Worm (Caenorhabditis elegans) whole organism, L1 larva: ENCODE data around the gene Y54G2A.57.

Source experiments
- C34B4.2 ChIP-seq: sonication (generic microtip); optimal IDR thresholded peaks from 2 replicates; lab custom pipeline; 2017; ENCODE audit warnings: mild to moderate bottlenecking, missing genetic modification characterization, missing compliant biosample characterization
- Y116A8C.19 ChIP-seq: sonication (generic microtip); optimal IDR thresholded peaks from 2 replicates; lab custom pipeline; 2016; ENCODE audit warnings: missing compliant biosample characterization, missing genetic modification characterization, borderline replicate concordance
- aha-1 ChIP-seq: fragments of 150-350 bp; optimal IDR thresholded peaks from 2 replicates; lab custom pipeline; 2014; ENCODE audit warnings: missing biosample characterization, missing genetic modification characterization
- alr-1 ChIP-seq: fragments of 200-800 bp; sonication (Bioruptor generic); optimal IDR thresholded peaks from 2 replicates; lab custom pipeline; 2018; ENCODE audit warnings: borderline replicate concordance, mild to moderate bottlenecking, missing genetic modification characterization, missing compliant biosample characterization
- ama-1 ChIP-seq: fragments of 150-350 bp; optimal IDR thresholded peaks from 2 replicates; lab custom pipeline; 2014
- blmp-1 ChIP-seq: fragments of 150-350 bp; optimal IDR thresholded peaks from 2 replicates; lab custom pipeline; 2014; ENCODE audit warnings: missing biosample characterization, missing genetic modification characterization
- ceh-88 ChIP-seq: fragments of 200-800 bp; sonication (Bioruptor generic); IDR thresholded peaks from 2 replicates; pipeline ENCODE4 v1.3.6; 2022; ENCODE audit warnings: missing genetic modification characterization, missing compliant biosample characterization
- dpl-1 ChIP-seq, 3 experiments: fragments of 150-350 bp in 2 of 3; sonication (generic microtip) in 1 of 3; optimal IDR thresholded peaks; 2 replicates each; lab custom pipeline; 2014 to 2017; ENCODE audit warnings: missing biosample characterization in 3 of 3, missing genetic modification characterization in 3 of 3, missing genetic modification reagents in 3 of 3
- dsc-1 ChIP-seq: sonication (generic microtip); optimal IDR thresholded peaks from 2 replicates; lab custom pipeline; 2016; ENCODE audit warnings: mild to moderate bottlenecking, missing genetic modification characterization, missing compliant biosample characterization
- efl-1 ChIP-seq, 4 experiments: fragments of 150-350 bp; optimal IDR thresholded peaks in 3 of 4; peaks in 1 of 4; 1 replicate in 1 of 4; 2 replicates in 3 of 4; lab custom pipeline; 2014; ENCODE audit warnings: missing biosample characterization in 2 of 4, missing genetic modification characterization in 2 of 4, missing genetic modification reagents in 2 of 4
- efl-3 ChIP-seq: fragments of 200-800 bp; sonication (Bioruptor generic); optimal IDR thresholded peaks from 2 replicates; lab custom pipeline; 2018; ENCODE audit warnings: mild to moderate bottlenecking, missing genetic modification characterization, missing compliant biosample characterization
- egl-13 ChIP-seq: sonication (generic microtip); optimal IDR thresholded peaks from 2 replicates; lab custom pipeline; 2016; ENCODE audit warnings: missing genotype, missing genetic modification reagents, missing genetic modification characterization, missing compliant biosample characterization
- ets-5 ChIP-seq: fragments of 200-800 bp; sonication (Bioruptor generic); IDR thresholded peaks from 2 replicates; pipeline ENCODE4 v1.3.6; 2022; ENCODE audit warnings: missing genetic modification characterization, missing compliant biosample characterization
- jun-1 ChIP-seq: fragments of 150-350 bp; optimal IDR thresholded peaks from 2 replicates; lab custom pipeline; 2014; ENCODE audit warnings: missing biosample characterization, missing genetic modification reagents, missing genetic modification characterization
- lin-14 ChIP-seq: fragments of 200-800 bp; sonication (Bioruptor generic); optimal IDR thresholded peaks from 2 replicates; lab custom pipeline; 2018; ENCODE audit warnings: mild to moderate bottlenecking, missing genetic modification characterization, moderate library complexity, missing compliant biosample characterization
- lin-15B ChIP-seq: fragments of 150-350 bp; sonication (generic microtip); optimal IDR thresholded peaks from 3 replicates; lab custom pipeline; 2014; ENCODE audit warnings: missing biosample characterization, missing genetic modification characterization
- lin-35 ChIP-seq, 2 experiments: fragments of 150-350 bp; optimal IDR thresholded peaks; 2 replicates each; lab custom pipeline; 2014; ENCODE audit warnings: missing biosample characterization in 2 of 2, missing genetic modification characterization in 2 of 2, missing genetic modification reagents in 2 of 2
- lsy-2 ChIP-seq, 2 experiments: fragments of 150-350 bp; optimal IDR thresholded peaks; 2 replicates each; lab custom pipeline; 2014; ENCODE audit warnings: missing biosample characterization in 2 of 2, missing genetic modification characterization in 2 of 2
- mep-1 ChIP-seq: fragments of 150-350 bp; optimal IDR thresholded peaks from 2 replicates; lab custom pipeline; 2014; ENCODE audit warnings: missing biosample characterization, missing genetic modification characterization
- nhr-11 ChIP-seq: fragments of 150-350 bp; optimal IDR thresholded peaks from 2 replicates; lab custom pipeline; 2014; ENCODE audit warnings: missing biosample characterization, missing genetic modification characterization
- nhr-12 ChIP-seq: sonication (generic microtip); optimal IDR thresholded peaks from 2 replicates; lab custom pipeline; 2017; ENCODE audit warnings: missing biosample characterization, missing genetic modification characterization
- nhr-77 ChIP-seq: fragments of 150-350 bp; optimal IDR thresholded peaks from 2 replicates; lab custom pipeline; 2014; ENCODE audit warnings: missing biosample characterization, missing genetic modification characterization
- nhr-84 ChIP-seq: sonication (generic microtip); optimal IDR thresholded peaks from 2 replicates; lab custom pipeline; 2017; ENCODE audit warnings: missing biosample characterization, missing genetic modification characterization
- pag-3 ChIP-seq: sonication (generic microtip); optimal IDR thresholded peaks from 2 replicates; lab custom pipeline; 2017; ENCODE audit warnings: missing genetic modification characterization, mild to moderate bottlenecking, missing compliant biosample characterization, antibody characterized with exemption, borderline replicate concordance; ENCODE audit not compliant: insufficient read depth
- pax-3 ChIP-seq: fragments of 200-800 bp; sonication (Bioruptor generic); optimal IDR thresholded peaks from 2 replicates; lab custom pipeline; 2018; ENCODE audit warnings: mild to moderate bottlenecking, missing genetic modification characterization, moderate library complexity, missing compliant biosample characterization
- skn-1 ChIP-seq: fragments of 150-350 bp; optimal IDR thresholded peaks from 2 replicates; lab custom pipeline; 2014; ENCODE audit warnings: missing biosample characterization, missing genetic modification characterization
- snu-23 ChIP-seq: sonication (generic microtip); optimal IDR thresholded peaks from 2 replicates; lab custom pipeline; 2016; ENCODE audit warnings: missing genetic modification characterization, missing compliant biosample characterization
- sox-4 ChIP-seq: sonication (generic microtip); optimal IDR thresholded peaks from 2 replicates; lab custom pipeline; 2016; ENCODE audit warnings: missing genetic modification characterization, missing compliant biosample characterization
- tbx-2 ChIP-seq: sonication (generic microtip); optimal IDR thresholded peaks from 2 replicates; lab custom pipeline; 2016; ENCODE audit warnings: missing genetic modification characterization, missing compliant biosample characterization
- unc-130 ChIP-seq: fragments of 150-350 bp; optimal IDR thresholded peaks from 2 replicates; lab custom pipeline; 2017; ENCODE audit warnings: missing biosample characterization, missing genetic modification characterization, inconsistent platforms
- unc-62 ChIP-seq: fragments of 150-350 bp; optimal IDR thresholded peaks from 2 replicates; lab custom pipeline; 2014; ENCODE audit warnings: missing biosample characterization, missing genetic modification reagents, missing genetic modification characterization
- unc-98 ChIP-seq: fragments of 200-800 bp; sonication (Bioruptor generic); IDR thresholded peaks from 2 replicates; pipeline ENCODE4 v1.3.6; 2022; ENCODE audit warnings: missing genetic modification characterization, missing compliant biosample characterization
- xbp-1 ChIP-seq: sonication (generic microtip); optimal IDR thresholded peaks from 2 replicates; lab custom pipeline; 2016; ENCODE audit warnings: missing genetic modification characterization, missing compliant biosample characterization
- zag-1 ChIP-seq: fragments of 150-350 bp; optimal IDR thresholded peaks from 2 replicates; lab custom pipeline; 2014; ENCODE audit warnings: missing biosample characterization, missing genetic modification characterization

Gene Y54G2A.57

DNA sequence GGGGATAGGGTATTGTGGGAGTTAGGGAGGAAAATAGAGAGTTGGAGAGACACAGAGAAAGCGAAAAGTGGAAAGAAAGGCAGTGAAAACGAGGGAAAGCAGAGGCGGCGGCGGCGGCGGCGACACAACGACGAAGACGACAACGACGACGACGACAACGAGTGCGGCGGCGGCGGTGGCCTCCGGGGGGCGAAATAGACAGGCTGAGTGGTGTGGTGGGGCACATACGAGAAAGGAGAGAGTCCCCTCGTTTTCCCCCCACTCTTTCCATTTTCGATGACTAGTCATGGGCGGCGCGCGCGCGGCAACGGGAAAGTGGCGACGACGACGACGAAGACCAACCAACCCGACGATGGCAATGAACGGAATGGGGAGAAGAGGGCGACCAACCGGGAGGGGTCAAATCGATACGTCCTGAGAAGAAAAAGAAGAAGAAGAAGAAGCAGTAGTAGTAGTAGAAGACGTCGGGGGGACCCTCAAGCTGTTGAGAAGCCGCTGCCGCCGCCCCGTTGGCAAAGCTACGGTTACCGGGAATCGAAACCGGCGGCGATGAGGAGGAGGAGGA, 28.9 kb downstream of the Y54G2A.57 start (continued):
- peak in 1 of 2 experiments; percentile 32 for TF ChIP-seq lsy-2 (tag; optimal IDR thresholded peaks at IDR 0.05; lab: Kevin White, UChicago)
- no peak for TF ChIP-seq alr-1 (tag; lab: Kevin White, UChicago)
- no peak for TF ChIP-seq sox-4
- peak; percentile 91 for TF ChIP-seq lin-14 (GFP tag; lab: Kevin White, UChicago)
- TF ChIP-seq pag-3 (tag; lab: Kevin White, UChicago) = no peak
- peak; percentile 15 for TF ChIP-seq efl-3 (GFP tag; lab: Kevin White, UChicago)

DNA sequence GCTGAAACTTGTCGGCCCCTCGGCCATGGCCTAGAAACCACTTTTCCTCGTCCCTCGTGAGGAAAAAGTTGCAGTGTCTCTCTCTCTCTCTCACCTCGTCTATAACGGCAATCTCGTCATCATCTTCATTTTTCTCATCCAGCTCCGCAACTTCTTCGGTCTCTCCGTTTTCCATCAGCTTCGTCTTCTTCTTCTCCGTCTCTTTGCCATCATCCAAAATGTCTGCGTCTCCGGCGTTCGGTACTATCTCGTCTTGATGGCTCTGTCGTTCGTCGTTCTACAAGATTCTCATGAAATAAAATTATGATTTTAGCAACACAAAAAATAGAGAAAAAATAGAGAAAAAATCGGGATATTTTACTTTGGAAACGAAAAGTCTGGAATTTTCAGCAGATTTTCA, 31.8 kb downstream of the Y54G2A.57 start:
- TF ChIP-seq jun-1 = no peak
- no peak for TF ChIP-seq nhr-11
- TF ChIP-seq ama-1 = no peak
- no peak for TF ChIP-seq Y116A8C.19 (tag; lab: Kevin White, UChicago)
- no peak for TF ChIP-seq ets-5 (GFP tag; lab: Robert Waterston, UW)
- no peak for TF ChIP-seq nhr-84 (tag; lab: Kevin White, UChicago)
- peak; percentile 54 for TF ChIP-seq lin-14 (GFP tag; lab: Kevin White, UChicago)
- no peak for TF ChIP-seq tbx-2 (tag; lab: Kevin White, UChicago)
- peak; percentile 11 for TF ChIP-seq mep-1 (tag; lab: Kevin White, UChicago)
- peak; percentile 5 to 24 for TF ChIP-seq efl-1 (optimal IDR thresholded peaks at IDR 0.05; lab: Kevin White, UChicago)
- TF ChIP-seq efl-1 (GFP tag; optimal IDR thresholded peaks at IDR 0.05 in 1 of 2; lab: Kevin White, UChicago) = peak in 1 of 2 experiments; percentile 32
- TF ChIP-seq xbp-1 = no peak
- TF ChIP-seq zag-1 (tag; lab: Kevin White, UChicago) = no peak

DNA sequence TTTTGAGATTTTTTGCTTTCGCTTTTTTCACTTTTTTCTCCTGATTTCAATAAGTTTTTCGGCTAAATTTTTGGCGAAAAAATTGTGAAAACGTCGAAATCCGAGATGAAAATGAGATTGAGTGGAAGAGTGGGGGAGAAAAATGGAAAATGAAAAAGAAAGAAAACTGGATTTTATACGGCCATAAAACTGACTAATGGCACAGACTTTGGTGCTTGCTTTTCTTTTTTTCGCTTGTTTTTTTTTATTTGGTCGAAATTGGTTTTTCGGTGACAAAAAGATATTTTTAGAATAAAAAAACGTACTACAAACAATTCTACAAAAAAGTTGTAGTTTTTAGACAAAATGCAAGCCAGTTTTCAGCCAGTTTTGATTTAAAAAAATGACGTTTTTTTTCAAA, 33.1 kb downstream of the Y54G2A.57 start:
- TF ChIP-seq blmp-1 (tag; lab: Kevin White, UChicago) (peak; percentile 13), unc-98 (GFP tag; lab: Robert Waterston, UW) (no peak)

DNA sequence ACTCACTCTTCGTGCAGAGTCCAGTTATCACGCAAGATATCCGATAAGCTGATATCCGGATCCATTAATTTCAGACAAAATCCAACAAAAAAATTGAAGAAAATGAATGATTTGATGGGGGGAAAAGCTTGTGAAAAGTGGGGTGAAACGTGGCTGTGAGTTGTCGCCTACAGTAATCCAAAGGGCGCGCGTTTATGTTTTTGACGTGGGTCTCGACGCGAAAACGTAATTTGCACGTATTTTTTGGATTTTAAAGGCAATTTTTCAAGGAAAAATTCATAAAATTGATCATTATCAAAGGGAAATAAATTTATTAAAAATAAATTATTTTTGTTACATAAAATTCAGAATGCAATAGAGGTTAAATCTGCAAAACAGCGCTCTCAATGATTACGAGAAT, 39.1 kb downstream of the Y54G2A.57 start, which contains the start of gene Y54G2A.73:
Y54G2A.73 (minus strand) TSS at position 65 of the 400 bp plus-strand sequence.
- TF ChIP-seq aha-1 (tag; lab: Kevin White, UChicago) = no peak
- no peak for TF ChIP-seq lin-15B (tag; lab: Kevin White, UChicago)
- no peak for TF ChIP-seq egl-13 (tag; lab: Kevin White, UChicago)
- no peak for TF ChIP-seq unc-130 (tag; lab: Kevin White, UChicago)
- TF ChIP-seq nhr-77 = no peak
- TF ChIP-seq pax-3 = no peak
- TF ChIP-seq skn-1 (tag; lab: Kevin White, UChicago) = no peak
- TF ChIP-seq jun-1 = no peak
- no peak for TF ChIP-seq snu-23 (GFP tag; lab: Kevin White, UChicago)
- no peak for TF ChIP-seq C34B4.2
- no peak for TF ChIP-seq alr-1 (tag; lab: Kevin White, UChicago)
- no peak for TF ChIP-seq dsc-1
- no peak for TF ChIP-seq unc-62 (GFP tag; lab: Kevin White, UChicago)

DNA sequence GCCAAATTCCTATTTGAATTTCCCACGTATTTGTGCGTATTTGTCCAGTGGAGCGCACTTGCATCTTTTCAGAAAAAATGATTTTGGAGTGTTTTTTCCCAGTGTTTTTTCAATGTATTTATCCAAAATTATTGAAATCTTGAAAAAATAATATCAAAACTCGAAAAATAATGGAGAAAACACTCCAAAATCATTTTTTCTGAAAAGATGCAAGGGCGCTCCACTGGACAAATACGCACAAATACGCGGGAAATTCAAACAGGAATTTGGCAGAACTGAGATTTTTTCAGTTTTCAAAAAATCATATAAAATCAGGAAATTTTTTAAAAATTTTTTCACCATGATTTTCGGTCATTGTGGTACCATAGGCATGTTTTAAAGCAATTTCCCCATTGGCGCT, 41.9 kb downstream of the Y54G2A.57 start:
- TF ChIP-seq ceh-88 (GFP tag; lab: Robert Waterston, UW) (no peak), lin-35 (GFP tag; optimal IDR thresholded peaks at IDR 0.05; lab: Kevin White, UChicago) (peak in 1 of 2 experiments; percentile 54), lin-14 (GFP tag; lab: Kevin White, UChicago) (no peak), dpl-1 (GFP tag; optimal IDR thresholded peaks at IDR 0.05; lab: Kevin White, UChicago) (peak; percentile 24 to 72 (median 60)), nhr-12 (no peak), skn-1 (tag; lab: Kevin White, UChicago) (no peak), pag-3 (tag; lab: Kevin White, UChicago) (no peak), efl-1 (optimal IDR thresholded peaks at IDR 0.05; lab: Kevin White, UChicago) (peak in 1 of 2 experiments; percentile 77), efl-1 (GFP tag; optimal IDR thresholded peaks at IDR 0.05 in 1 of 2; lab: Kevin White, UChicago) (peak; percentile 77 to 97)
